Fruit fly (Drosophila melanogaster): Measurements from ENCODE around the gene CG15578.

Gene CG15578

dm6 chrX:4323911-4324368 is 46.2 kb upstream of the CG15578 start (continued):
- no peak for TF ChIP-seq Doc3 (GFP tag; IDR thresholded peaks at IDR 0.05; ENCODE audit: partially characterized antibody)
- peak; percentile 41; the same call in 1 of the 2 replicates for TF ChIP-seq ranshi (GFP tag; IDR thresholded peaks at IDR 0.05)
- peak; percentile 49; the same call in 2 of the 3 replicates for TF ChIP-seq CG17361 (GFP tag; IDR thresholded peaks at IDR 0.05)
- peak; percentile 26 for TF ChIP-seq exex (tag; optimal IDR thresholded peaks at IDR 0.05)
- peak; percentile 27 for TF ChIP-seq CG12299 (tag; optimal IDR thresholded peaks at IDR 0.05)
- TF ChIP-seq D19B (GFP tag; optimal IDR thresholded peaks at IDR 0.05): peak; percentile 42
- peak; percentile 66 for TF ChIP-seq CG18619 (GFP tag; optimal IDR thresholded peaks at IDR 0.05)
- peak; percentile 31 for TF ChIP-seq CG6272 (GFP tag; IDR thresholded peaks at IDR 0.05)
- TF ChIP-seq HLH4C (GFP tag; IDR thresholded peaks at IDR 0.05; ENCODE audit: partially characterized antibody): no peak
- TF ChIP-seq Abd-B (GFP tag; optimal IDR thresholded peaks at IDR 0.05): peak; percentile 41
- no peak for TF ChIP-seq Spps (tag; optimal IDR thresholded peaks at IDR 0.05)
- TF ChIP-seq fd102C (GFP tag; optimal IDR thresholded peaks at IDR 0.05): no peak
- TF ChIP-seq bsh (GFP tag; optimal IDR thresholded peaks at IDR 0.05): peak in 1 of 2 experiments; percentile 54
- peak; percentile 19 for TF ChIP-seq Hmx (GFP tag; optimal IDR thresholded peaks at IDR 0.05)
- no peak for TF ChIP-seq nom (GFP tag; optimal IDR thresholded peaks at IDR 0.05)
- TF ChIP-seq mirr (GFP tag; optimal IDR thresholded peaks at IDR 0.05): peak; percentile 20
- peak; percentile 15 for TF ChIP-seq Mes4 (GFP tag; optimal IDR thresholded peaks at IDR 0.05)
- TF ChIP-seq CG17912 (GFP tag; optimal IDR thresholded peaks at IDR 0.05): no peak
- TF ChIP-seq caup (GFP tag; optimal IDR thresholded peaks at IDR 0.05; ENCODE audit: severe bottlenecking): peak; percentile 37
- TF ChIP-seq CrebB (tag; optimal IDR thresholded peaks at IDR 0.05): no peak
- no peak for TF ChIP-seq zen2 (GFP tag; IDR thresholded peaks at IDR 0.05; ENCODE audit: partially characterized antibody)
- TF ChIP-seq esg (GFP tag; conservative IDR thresholded peaks at IDR 0.05): peak; percentile 49
- no peak for TF ChIP-seq lola (GFP tag; optimal IDR thresholded peaks at IDR 0.05)
- no peak for TF ChIP-seq Gsc (GFP tag; IDR thresholded peaks at IDR 0.05)
- no peak for TF ChIP-seq Dref (GFP tag; IDR thresholded peaks at IDR 0.05)
- TF ChIP-seq CG18764 (GFP tag; optimal IDR thresholded peaks at IDR 0.05): peak; percentile 10
- TF ChIP-seq CG13775 (GFP tag; optimal IDR thresholded peaks at IDR 0.05): peak; percentile 64
- TF ChIP-seq z (GFP tag; IDR thresholded peaks at IDR 0.05): no peak
- peak; percentile 35 for TF ChIP-seq D19A (tag; optimal IDR thresholded peaks at IDR 0.05)
- TF ChIP-seq CG16863 (GFP tag; optimal IDR thresholded peaks at IDR 0.05): peak; percentile 49
- no peak for TF ChIP-seq repo (GFP tag; optimal IDR thresholded peaks at IDR 0.05)
- peak; percentile 40 for TF ChIP-seq gcm2 (GFP tag; optimal IDR thresholded peaks at IDR 0.05)
- TF ChIP-seq sug (tag; optimal IDR thresholded peaks at IDR 0.05): peak; percentile 43
- no peak for TF ChIP-seq unc-4 (GFP tag; IDR thresholded peaks at IDR 0.05; ENCODE audit: partially characterized antibody)
- no peak for TF ChIP-seq sens-2 (GFP tag; IDR thresholded peaks at IDR 0.05)
- 0 out of 2 replicates have a peak, but pooled peaks have one; percentile 22 for TF ChIP-seq CG11696 (GFP tag; IDR thresholded peaks at IDR 0.05)
- TF ChIP-seq org-1 (GFP tag; optimal IDR thresholded peaks at IDR 0.05): peak; percentile 48
- no peak for TF ChIP-seq ab (GFP tag; optimal IDR thresholded peaks at IDR 0.05)
- peak; percentile 83 for TF ChIP-seq Meics (GFP tag; optimal IDR thresholded peaks at IDR 0.05)
- peak; percentile 77 for TF ChIP-seq dysf (GFP tag; IDR thresholded peaks at IDR 0.05)
- TF ChIP-seq Xbp1 (GFP tag; optimal IDR thresholded peaks at IDR 0.05): peak; percentile 64
- no peak for TF ChIP-seq CG30020 (tag; optimal IDR thresholded peaks at IDR 0.05)
- 0 out of 2 replicates have a peak, but pooled peaks have one; percentile 38 for TF ChIP-seq CG3847 (GFP tag; IDR thresholded peaks at IDR 0.05)
- TF ChIP-seq gcm (GFP tag; optimal IDR thresholded peaks at IDR 0.05): peak; percentile 18
- peak; percentile 35 for TF ChIP-seq ara (GFP tag; IDR thresholded peaks at IDR 0.05)
- TF ChIP-seq gsb-n (tag; optimal IDR thresholded peaks at IDR 0.05): no peak
- TF ChIP-seq Adf1 (GFP tag; IDR thresholded peaks at IDR 0.05): peak; percentile 95
- TF ChIP-seq chn (GFP tag; optimal IDR thresholded peaks at IDR 0.05): no peak
- no peak for TF ChIP-seq seq (GFP tag; IDR thresholded peaks at IDR 0.05)
- TF ChIP-seq kay (GFP tag; optimal IDR thresholded peaks at IDR 0.05): no peak

Measured in whole organism, embryonic.